Fruit fly (Drosophila melanogaster) whole organism, pupa: Measurements from ENCODE around the gene CG4565.

Experiments
- CG10348 ChIP-seq: fragments of 200-800 bp; sonication (Bioruptor generic); IDR thresholded peaks from 2 replicates; pipeline ENCODE4 v1.3.6; 2022; ENCODE audit warnings: missing biosample characterization, missing genetic modification characterization
- CG12605 ChIP-seq: fragments of 200-800 bp; sonication (Bioruptor generic); IDR thresholded peaks from 2 replicates; pipeline ENCODE4 v1.3.6; 2022; ENCODE audit warnings: missing biosample characterization, missing genetic modification characterization
- CG13204 ChIP-seq: fragments of 200-800 bp; sonication (Bioruptor generic); optimal IDR thresholded peaks from 2 replicates; lab custom pipeline; 2018; ENCODE audit warnings: missing biosample characterization, mild to moderate bottlenecking, missing genetic modification characterization, moderate library complexity
- CG14655 ChIP-seq: fragments of 200-800 bp; sonication (Bioruptor generic); optimal IDR thresholded peaks from 3 replicates; lab custom pipeline; 2017; ENCODE audit warnings: mild to moderate bottlenecking, missing biosample characterization, missing genetic modification reagents, missing genetic modification characterization
- CG15710 ChIP-seq: fragments of 200-800 bp; sonication (Bioruptor generic); optimal IDR thresholded peaks from 2 replicates; lab custom pipeline; 2018; ENCODE audit warnings: missing biosample characterization, mild to moderate bottlenecking, missing genetic modification characterization, moderate library complexity
- CG17806 ChIP-seq: fragments of 200-800 bp; sonication (Bioruptor generic); optimal IDR thresholded peaks from 2 replicates; lab custom pipeline; 2018; ENCODE audit warnings: missing biosample characterization, mild to moderate bottlenecking, missing genetic modification characterization, moderate library complexity
- CG32121 ChIP-seq: fragments of 200-800 bp; sonication (Bioruptor generic); IDR thresholded peaks from 2 replicates; pipeline ENCODE4 v1.3.6; 2022; ENCODE audit warnings: missing biosample characterization, missing genetic modification characterization
- CG34367 ChIP-seq: fragments of 200-800 bp; sonication (Bioruptor generic); optimal IDR thresholded peaks from 2 replicates; lab custom pipeline; 2018; ENCODE audit warnings: missing biosample characterization, mild to moderate bottlenecking, missing genetic modification characterization
- CG4496 ChIP-seq: fragments of 200-800 bp; sonication (Bioruptor generic); IDR thresholded peaks from 3 replicates; pipeline ENCODE4 v1.3.6; 2022; ENCODE audit warnings: missing biosample characterization, missing genetic modification characterization
- CG8159 ChIP-seq: fragments of 200-800 bp; sonication (Bioruptor generic); optimal IDR thresholded peaks from 3 replicates; lab custom pipeline; 2018; ENCODE audit warnings: missing biosample characterization, mild to moderate bottlenecking, missing genetic modification characterization, moderate library complexity
- CG8301 ChIP-seq: fragments of 200-800 bp; sonication (Bioruptor generic); optimal IDR thresholded peaks from 2 replicates; lab custom pipeline; 2018; ENCODE audit warnings: missing biosample characterization, mild to moderate bottlenecking, missing genetic modification characterization
- CG9948 ChIP-seq: fragments of 200-800 bp; sonication (Bioruptor generic); optimal IDR thresholded peaks from 2 replicates; lab custom pipeline; 2018; ENCODE audit warnings: missing biosample characterization, mild to moderate bottlenecking, missing genetic modification characterization, moderate library complexity
- D1 ChIP-seq: fragments of 200-800 bp; sonication (Bioruptor generic); optimal IDR thresholded peaks from 2 replicates; lab custom pipeline; 2018; ENCODE audit warnings: missing biosample characterization, mild to moderate bottlenecking, missing genetic modification characterization, moderate library complexity
- EcR ChIP-seq: fragments of 200-800 bp; sonication (Bioruptor generic); optimal IDR thresholded peaks from 3 replicates; lab custom pipeline; 2019; ENCODE audit warnings: missing biosample characterization, missing genetic modification characterization, mild to moderate bottlenecking, moderate library complexity, missing genetic modification reagents
- Ets98B ChIP-seq: fragments of 200-800 bp; sonication (Bioruptor generic); IDR thresholded peaks from 2 replicates; pipeline ENCODE4 v1.3.6; 2022; ENCODE audit warnings: missing biosample characterization, missing genetic modification characterization
- Pif1A ChIP-seq: fragments of 200-800 bp; sonication (Bioruptor generic); optimal IDR thresholded peaks from 3 replicates; lab custom pipeline; 2016; ENCODE audit warnings: missing biosample characterization, missing genetic modification characterization
- Snoo ChIP-seq: fragments of 200-800 bp; sonication (Bioruptor generic); optimal IDR thresholded peaks from 3 replicates; lab custom pipeline; 2017; ENCODE audit warnings: missing biosample characterization, mild to moderate bottlenecking, missing genetic modification characterization, inconsistent platforms
- fd96Ca ChIP-seq: fragments of 200-800 bp; sonication (Bioruptor generic); IDR thresholded peaks from 3 replicates; pipeline ENCODE4 v1.3.6; 2022; ENCODE audit warnings: missing biosample characterization, missing genetic modification characterization
- gl ChIP-seq: fragments of 200-800 bp; sonication (Bioruptor generic); optimal IDR thresholded peaks from 2 replicates; lab custom pipeline; 2018; ENCODE audit warnings: missing biosample characterization, mild to moderate bottlenecking, missing genetic modification characterization
- rn ChIP-seq: fragments of 200-800 bp; sonication (Bioruptor generic); IDR thresholded peaks from 2 replicates; pipeline ENCODE4 v1.3.6; 2022; ENCODE audit warnings: missing biosample characterization, missing genetic modification characterization

Gene CG4565

dm6 chr3R:10850636-10851035 is 1.9 kb upstream of the CG4565 start:
- TF ChIP-seq CG12605 (GFP tag; lab: Robert Waterston, UW) (no peak), CG8301 (tag; lab: Kevin White, UChicago) (no peak), CG34367 (tag; lab: Kevin White, UChicago) (no peak), CG13204 (GFP tag; lab: Kevin White, UChicago) (no peak), CG9948 (tag; lab: Kevin White, UChicago) (no peak)
- TF ChIP-seq, all 21 proteins: peak for 0

dm6 chr3R:10854243-10854874 is 1.8 kb downstream of the CG4565 start, which contains the start of the genes CG6567 and CG4511:
Gene CG6567, minus strand, starts transcription at chr3R:10854451.
Gene CG4511, plus strand, starts transcription at chr3R:10854501.
- TF ChIP-seq CG9948 (tag; lab: Kevin White, UChicago) (no peak), EcR (GFP tag; lab: Kevin White, UChicago) (peak; percentile 32), CG34367 (tag; lab: Kevin White, UChicago) (no peak), CG4496 (GFP tag; lab: Robert Waterston, UW) (0 out of 3 replicates have a peak, but pooled peaks have one; percentile 35)

dm6 chr3R:10856618-10857017 is 4.1 kb downstream of the CG4565 start, which contains the start of gene CG4570:
Gene CG4570, plus strand, starts transcription at chr3R:10856807.
- TF ChIP-seq CG14655 (GFP tag; lab: Kevin White, UChicago) = no peak
- TF ChIP-seq CG10348 (GFP tag; lab: Robert Waterston, UW) = no peak
- TF ChIP-seq D1 (tag; lab: Kevin White, UChicago) = no peak
- no peak for TF ChIP-seq fd96Ca
- no peak for TF ChIP-seq EcR (GFP tag; lab: Kevin White, UChicago)
- no peak for TF ChIP-seq gl (tag; lab: Kevin White, UChicago)
- no peak for TF ChIP-seq CG9948 (tag; lab: Kevin White, UChicago)
- TF ChIP-seq, all 21 proteins: peak for 0

- TF ChIP-seq Pif1A (GFP tag; lab: Kevin White, UChicago) = no peak
- TF ChIP-seq gl (tag; lab: Kevin White, UChicago) = no peak
- TF ChIP-seq CG10348 (GFP tag; lab: Robert Waterston, UW) = no peak
Measured at dm6 chr3R:10859713-10860112, 7.2 kb downstream of the CG4565 start, which contains the start of gene CG14694. Gene CG14694, minus strand, starts transcription at chr3R:10859813.

- TF ChIP-seq CG34367 (tag; lab: Kevin White, UChicago) (peak; percentile 4), CG9948 (tag; lab: Kevin White, UChicago) (peak; percentile 15), EcR (GFP tag; lab: Kevin White, UChicago) (no peak), CG8301 (tag; lab: Kevin White, UChicago) (peak; percentile 45), rn (no peak), CG32121 (GFP tag; lab: Robert Waterston, UW) (peak; percentile 42; the same call in 1 of the 2 replicates), Pif1A (GFP tag; lab: Kevin White, UChicago) (no peak), Snoo (tag; lab: Kevin White, UChicago) (no peak), CG17806 (tag; lab: Kevin White, UChicago) (peak; percentile 26), Ets98B (GFP tag; lab: Robert Waterston, UW) (peak; percentile 36; the same call in 1 of the 2 replicates), CG12605 (GFP tag; lab: Robert Waterston, UW) (peak; percentile 46; the same call in 1 of the 2 replicates), fd96Ca (peak; percentile 36; the same call in 1 of the 3 replicates)
- TF ChIP-seq, all 21 proteins: peak for 8
Measured at dm6 chr3R:10862773-10863445, 10.4 kb downstream of the CG4565 start, which contains the start of gene CG6574. Gene CG6574, minus strand, starts transcription at chr3R:10862988.

- TF ChIP-seq CG10348 (GFP tag; lab: Robert Waterston, UW) = no peak
- TF ChIP-seq D1 (tag; lab: Kevin White, UChicago) = no peak
- 0 out of 3 replicates have a peak, but pooled peaks have one; percentile 27 for TF ChIP-seq fd96Ca
Measured at dm6 chr3R:10863446-10863819, 10.9 kb downstream of the CG4565 start.

- TF ChIP-seq D1 (tag; lab: Kevin White, UChicago) (no peak), CG14655 (GFP tag; lab: Kevin White, UChicago) (no peak), CG17806 (tag; lab: Kevin White, UChicago) (no peak), CG9948 (tag; lab: Kevin White, UChicago) (no peak), Pif1A (GFP tag; lab: Kevin White, UChicago) (no peak), EcR (GFP tag; lab: Kevin White, UChicago) (no peak), CG15710 (no peak), gl (tag; lab: Kevin White, UChicago) (no peak), CG13204 (GFP tag; lab: Kevin White, UChicago) (no peak), CG12605 (GFP tag; lab: Robert Waterston, UW) (no peak), CG10348 (GFP tag; lab: Robert Waterston, UW) (no peak), CG4496 (GFP tag; lab: Robert Waterston, UW) (no peak), fd96Ca (no peak), rn (no peak), CG34367 (tag; lab: Kevin White, UChicago) (no peak), CG32121 (GFP tag; lab: Robert Waterston, UW) (no peak), CG8301 (tag; lab: Kevin White, UChicago) (no peak), CG8159 (tag; lab: Kevin White, UChicago) (no peak), Snoo (tag; lab: Kevin White, UChicago) (no peak)
Measured at dm6 chr3R:10863956-10864355, 11.4 kb downstream of the CG4565 start.
